Fruit fly (Drosophila melanogaster): ENCODE results near the gene Sirt7.

DNA sequence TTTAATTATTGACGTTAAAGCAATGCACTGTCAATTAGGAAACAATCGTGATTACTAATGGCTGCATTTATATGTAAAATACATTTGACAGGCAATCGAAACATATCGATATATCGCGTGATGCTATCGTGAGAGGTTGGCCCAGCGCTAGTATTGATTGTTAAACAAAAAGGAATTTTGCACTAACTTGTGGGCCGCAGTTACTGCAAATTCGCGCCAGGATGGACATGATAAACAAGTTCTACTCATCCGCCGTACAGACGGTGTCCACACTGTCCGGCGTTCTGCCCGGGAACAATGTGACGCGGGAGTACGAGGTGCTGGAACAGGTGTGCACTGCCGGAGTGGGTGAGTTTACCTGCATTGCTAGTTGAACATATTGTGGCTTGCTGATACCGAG lies 28.6 kb upstream of the Sirt7 start, which contains the start of the genes eIF4E6 and CG1951:
- no peak for TF ChIP-seq gl (tag; optimal IDR thresholded peaks at IDR 0.05)
- no peak for TF ChIP-seq Pif1A (GFP tag; optimal IDR thresholded peaks at IDR 0.05)
- no peak for TF ChIP-seq CG15710 (tag; optimal IDR thresholded peaks at IDR 0.05)
- no peak for TF ChIP-seq Pif1B (GFP tag; optimal IDR thresholded peaks at IDR 0.05)
